Worm (Caenorhabditis elegans) whole organism, L3 larva: ENCODE measurements around the gene srz-56.

Source experiments
- R02D3.7 ChIP-seq: fragments of 150-350 bp; optimal IDR thresholded peaks from 2 replicates; lab custom pipeline; 2014; ENCODE audit warnings: missing biosample characterization, missing genetic modification characterization
- ceh-16 ChIP-seq: sonication (generic microtip); optimal IDR thresholded peaks from 2 replicates; lab custom pipeline; 2017; ENCODE audit warnings: missing biosample characterization, missing genetic modification characterization
- ceh-28 ChIP-seq: fragments of 150-350 bp; optimal IDR thresholded peaks from 2 replicates; lab custom pipeline; 2014; ENCODE audit warnings: missing biosample characterization, missing genetic modification reagents, missing genetic modification characterization
- ceh-9 ChIP-seq: sonication (generic microtip); optimal IDR thresholded peaks from 2 replicates; lab custom pipeline; 2018; ENCODE audit warnings: missing biosample characterization, missing genetic modification characterization
- daf-12 ChIP-seq: fragments of 150-350 bp; optimal IDR thresholded peaks from 2 replicates; lab custom pipeline; 2014; ENCODE audit warnings: missing biosample characterization, missing genetic modification reagents, missing genetic modification characterization
- egl-5 ChIP-seq: fragments of 150-350 bp; optimal IDR thresholded peaks from 2 replicates; lab custom pipeline; 2017; ENCODE audit warnings: missing biosample characterization, missing genetic modification reagents, missing genetic modification characterization, inconsistent platforms
- elt-2 ChIP-seq: sonication (generic microtip); optimal IDR thresholded peaks from 2 replicates; lab custom pipeline; 2016; ENCODE audit warnings: missing genetic modification reagents, mild to moderate bottlenecking, missing genetic modification characterization, missing compliant biosample characterization
- fkh-2 ChIP-seq: fragments of 150-350 bp; optimal IDR thresholded peaks from 2 replicates; lab custom pipeline; 2014; ENCODE audit warnings: missing biosample characterization, missing genetic modification reagents, missing genetic modification characterization
- hmg-11 ChIP-seq: sonication (generic microtip); optimal IDR thresholded peaks from 2 replicates; lab custom pipeline; 2016; ENCODE audit warnings: missing genetic modification characterization, missing compliant biosample characterization
- lin-39 ChIP-seq: fragments of 150-350 bp; optimal IDR thresholded peaks from 2 replicates; lab custom pipeline; 2018; ENCODE audit warnings: missing biosample characterization, missing genetic modification reagents, missing genetic modification characterization
- lsy-12 ChIP-seq: sonication (generic microtip); optimal IDR thresholded peaks from 2 replicates; lab custom pipeline; 2016; ENCODE audit warnings: mild to moderate bottlenecking, missing genetic modification characterization, missing compliant biosample characterization
- mml-1 ChIP-seq: fragments of 150-350 bp; sonication (generic microtip); optimal IDR thresholded peaks from 3 replicates; lab custom pipeline; 2014; ENCODE audit warnings: missing biosample characterization, missing genetic modification characterization
- nhr-28 ChIP-seq: fragments of 150-350 bp; optimal IDR thresholded peaks from 2 replicates; lab custom pipeline; 2014; ENCODE audit warnings: missing biosample characterization, missing genetic modification characterization
- nhr-77 ChIP-seq: fragments of 150-350 bp; optimal IDR thresholded peaks from 2 replicates; lab custom pipeline; 2014; ENCODE audit warnings: missing biosample characterization, missing genetic modification characterization
- pha-4 ChIP-seq: fragments of 150-350 bp; optimal IDR thresholded peaks from 2 replicates; lab custom pipeline; 2014; ENCODE audit warnings: missing biosample characterization, missing genetic modification reagents, missing genetic modification characterization
- pqm-1 ChIP-seq: fragments of 150-350 bp; optimal IDR thresholded peaks from 2 replicates; lab custom pipeline; 2017; ENCODE audit warnings: missing biosample characterization, missing genetic modification characterization, inconsistent platforms
- unc-39 ChIP-seq: sonication (generic microtip); optimal IDR thresholded peaks from 4 replicates; lab custom pipeline; 2017; ENCODE audit warnings: missing biosample characterization, missing genetic modification characterization
- ztf-4 ChIP-seq: fragments of 150-350 bp; optimal IDR thresholded peaks from 2 replicates; lab custom pipeline; 2014; ENCODE audit warnings: missing biosample characterization, missing genetic modification characterization

The srz-56 gene

ce11 chrIII:2283341-2283847 is 42.8 kb downstream of the srz-56 start:
- no peak for TF ChIP-seq ztf-4 (tag; lab: Kevin White, UChicago)
- no peak for TF ChIP-seq daf-12 (tag; lab: Kevin White, UChicago)
- TF ChIP-seq pha-4 (tag; lab: Kevin White, UChicago) = no peak
- peak; percentile 97 for TF ChIP-seq ceh-28 (tag; lab: Kevin White, UChicago)
- no peak for TF ChIP-seq ceh-9
- TF ChIP-seq hmg-11 (tag; lab: Kevin White, UChicago) = no peak
- no peak for TF ChIP-seq lin-39 (tag; lab: Kevin White, UChicago)
- no peak for TF ChIP-seq R02D3.7 (tag; lab: Kevin White, UChicago)
- no peak for TF ChIP-seq egl-5 (tag; lab: Kevin White, UChicago)
- TF ChIP-seq, all 47 proteins: peak for 1

ce11 chrIII:2288261-2288660 is 47.7 kb downstream of the srz-56 start:
- no peak for TF ChIP-seq nhr-77
- no peak for TF ChIP-seq nhr-28 (tag; lab: Kevin White, UChicago)
- TF ChIP-seq unc-39 (tag; lab: Kevin White, UChicago) = no peak
- TF ChIP-seq mml-1 (tag; lab: Kevin White, UChicago) = no peak
- TF ChIP-seq lin-39 (tag; lab: Kevin White, UChicago) = no peak

- TF ChIP-seq ceh-16 (tag; lab: Kevin White, UChicago) (no peak), pqm-1 (tag; lab: Kevin White, UChicago) (peak; percentile 41), ceh-9 (no peak), fkh-2 (tag; lab: Kevin White, UChicago) (no peak), elt-2 (tag; lab: Kevin White, UChicago) (peak; percentile 59), mml-1 (tag; lab: Kevin White, UChicago) (no peak), lsy-12 (tag; lab: Kevin White, UChicago) (no peak)
These were observed 50.6 kb downstream of the srz-56 start, which contains the start of gene fbxa-219 for ce11 chrIII:2291139-2291538. TSS of gene fbxa-219 (plus strand) at chrIII:2291415.
